Worm (Caenorhabditis elegans) whole organism, late embryonic: ENCODE measurements around the gene dsc-1.

Experiments
- C08G9.2 ChIP-seq: sonication (generic microtip); optimal IDR thresholded peaks from 2 replicates; lab custom pipeline; 2016; ENCODE audit warnings: mild to moderate bottlenecking, missing genetic modification characterization, moderate library complexity, missing compliant biosample characterization
- C38D4.7 ChIP-seq: fragments of 200-800 bp; sonication (Bioruptor generic); optimal IDR thresholded peaks from 2 replicates; lab custom pipeline; 2018; ENCODE audit warnings: mild to moderate bottlenecking, missing genetic modification characterization, moderate library complexity, missing compliant biosample characterization
- F13H6.1 ChIP-seq: sonication (generic microtip); optimal IDR thresholded peaks from 2 replicates; lab custom pipeline; 2016; ENCODE audit warnings: missing genetic modification characterization, missing compliant biosample characterization
- K09A11.1 ChIP-seq: sonication (generic microtip); optimal IDR thresholded peaks from 2 replicates; lab custom pipeline; 2017; ENCODE audit warnings: antibody characterized with exemption, mild to moderate bottlenecking, missing genetic modification characterization, missing compliant biosample characterization; ENCODE audit not compliant: insufficient read depth
- T23F11.4 ChIP-seq: fragments of 200-800 bp; sonication (Bioruptor generic); optimal IDR thresholded peaks from 2 replicates; lab custom pipeline; 2018; ENCODE audit warnings: mild to moderate bottlenecking, missing genetic modification characterization, missing compliant biosample characterization
- Y22D7AL.16 ChIP-seq: sonication (generic microtip); optimal IDR thresholded peaks from 2 replicates; lab custom pipeline; 2016; ENCODE audit warnings: missing genetic modification characterization, missing compliant biosample characterization
- ceh-14 ChIP-seq: sonication (generic microtip); optimal IDR thresholded peaks from 2 replicates; lab custom pipeline; 2016; ENCODE audit warnings: missing genotype, missing genetic modification characterization, missing compliant biosample characterization
- ceh-18 ChIP-seq: sonication (generic microtip); optimal IDR thresholded peaks from 2 replicates; lab custom pipeline; 2016; ENCODE audit warnings: missing genetic modification characterization, missing compliant biosample characterization
- ceh-19 ChIP-seq: fragments of 200-800 bp; sonication (Bioruptor generic); optimal IDR thresholded peaks from 2 replicates; lab custom pipeline; 2018; ENCODE audit warnings: mild to moderate bottlenecking, missing genetic modification characterization, missing compliant biosample characterization
- ceh-24 ChIP-seq: sonication (generic microtip); optimal IDR thresholded peaks from 2 replicates; lab custom pipeline; 2016; ENCODE audit warnings: mild to moderate bottlenecking, missing genetic modification characterization, missing compliant biosample characterization
- ceh-31 ChIP-seq: sonication (generic microtip); optimal IDR thresholded peaks from 2 replicates; lab custom pipeline; 2016; ENCODE audit warnings: missing genetic modification characterization, missing compliant biosample characterization
- ceh-34 ChIP-seq: sonication (generic microtip); optimal IDR thresholded peaks from 2 replicates; lab custom pipeline; 2016; ENCODE audit warnings: mild to moderate bottlenecking, missing genetic modification characterization, missing compliant biosample characterization
- ceh-48 ChIP-seq: sonication (generic microtip); optimal IDR thresholded peaks from 2 replicates; lab custom pipeline; 2016; ENCODE audit warnings: missing genetic modification characterization, inconsistent platforms, missing compliant biosample characterization
- ceh-6 ChIP-seq: fragments of 200-800 bp; sonication (Bioruptor generic); optimal IDR thresholded peaks from 2 replicates; lab custom pipeline; 2018; ENCODE audit warnings: mild to moderate bottlenecking, missing genetic modification characterization, missing compliant biosample characterization
- ceh-9 ChIP-seq: sonication (generic microtip); optimal IDR thresholded peaks from 2 replicates; lab custom pipeline; 2016; ENCODE audit warnings: mild to moderate bottlenecking, missing genetic modification characterization, inconsistent platforms, missing compliant biosample characterization
- dve-1 ChIP-seq: sonication (generic microtip); optimal IDR thresholded peaks from 2 replicates; lab custom pipeline; 2017; ENCODE audit warnings: antibody characterized with exemption, mild to moderate bottlenecking, missing genetic modification characterization, missing compliant biosample characterization
- elt-2 ChIP-seq: sonication (generic microtip); optimal IDR thresholded peaks from 2 replicates; lab custom pipeline; 2016; ENCODE audit warnings: missing genetic modification reagents, missing genetic modification characterization, missing compliant biosample characterization
- ets-4 ChIP-seq: sonication (generic microtip); optimal IDR thresholded peaks from 2 replicates; lab custom pipeline; 2016; ENCODE audit warnings: missing genetic modification characterization, missing compliant biosample characterization
- eyg-1 ChIP-seq: sonication (generic microtip); optimal IDR thresholded peaks from 2 replicates; lab custom pipeline; 2016; ENCODE audit warnings: missing genotype, missing genetic modification characterization, missing compliant biosample characterization
- fkh-10 ChIP-seq: fragments of 150-350 bp; optimal IDR thresholded peaks from 2 replicates; lab custom pipeline; 2014; ENCODE audit warnings: missing biosample characterization, missing genetic modification reagents, missing genetic modification characterization
- hlh-15 ChIP-seq: sonication (generic microtip); optimal IDR thresholded peaks from 2 replicates; lab custom pipeline; 2016; ENCODE audit warnings: missing genetic modification characterization, missing compliant biosample characterization
- hlh-30 ChIP-seq: sonication (generic microtip); optimal IDR thresholded peaks from 2 replicates; lab custom pipeline; 2017; ENCODE audit warnings: antibody characterized with exemption, missing genetic modification characterization, missing compliant biosample characterization; ENCODE audit not compliant: insufficient read depth
- hlh-6 ChIP-seq: sonication (generic microtip); optimal IDR thresholded peaks from 2 replicates; lab custom pipeline; 2016; ENCODE audit warnings: missing genotype, missing genetic modification characterization, missing compliant biosample characterization
- hlh-8 ChIP-seq: sonication (generic microtip); optimal IDR thresholded peaks from 2 replicates; lab custom pipeline; 2016; ENCODE audit warnings: missing genotype, missing genetic modification characterization, missing compliant biosample characterization
- lin-11 ChIP-seq: fragments of 200-800 bp; sonication (Bioruptor generic); optimal IDR thresholded peaks from 2 replicates; lab custom pipeline; 2018; ENCODE audit warnings: mild to moderate bottlenecking, missing genetic modification characterization, missing compliant biosample characterization
- madf-2 ChIP-seq: sonication (generic microtip); optimal IDR thresholded peaks from 2 replicates; lab custom pipeline; 2017; ENCODE audit warnings: missing genetic modification characterization, missing compliant biosample characterization
- mec-3 ChIP-seq: sonication (generic microtip); optimal IDR thresholded peaks from 2 replicates; lab custom pipeline; 2016; ENCODE audit warnings: borderline replicate concordance, missing genetic modification characterization, missing compliant biosample characterization
- nfya-1 ChIP-seq: sonication (generic microtip); optimal IDR thresholded peaks from 2 replicates; lab custom pipeline; 2017; ENCODE audit warnings: missing genetic modification characterization, mild to moderate bottlenecking, missing compliant biosample characterization, antibody characterized with exemption, moderate library complexity
- nhr-11 ChIP-seq: fragments of 150-350 bp; optimal IDR thresholded peaks from 2 replicates; lab custom pipeline; 2014; ENCODE audit warnings: missing biosample characterization, missing genetic modification characterization
- pha-2 ChIP-seq: sonication (generic microtip); optimal IDR thresholded peaks from 2 replicates; lab custom pipeline; 2017; ENCODE audit warnings: mild to moderate bottlenecking, missing genetic modification characterization, missing compliant biosample characterization
- pha-4 ChIP-seq: fragments of 150-350 bp; optimal IDR thresholded peaks from 2 replicates; lab custom pipeline; 2018; ENCODE audit warnings: missing biosample characterization, missing genetic modification reagents, missing genetic modification characterization
- pqm-1 ChIP-seq: sonication (generic microtip); optimal IDR thresholded peaks from 2 replicates; lab custom pipeline; 2016; ENCODE audit warnings: missing genetic modification characterization, missing compliant biosample characterization
- pros-1 ChIP-seq: fragments of 150-350 bp; optimal IDR thresholded peaks from 2 replicates; lab custom pipeline; 2014; ENCODE audit warnings: missing biosample characterization, missing genetic modification reagents, missing genetic modification characterization
- ref-2 ChIP-seq: sonication (generic microtip); optimal IDR thresholded peaks from 2 replicates; lab custom pipeline; 2016; ENCODE audit warnings: missing genetic modification characterization, missing compliant biosample characterization
- rnt-1 ChIP-seq: sonication (generic microtip); optimal IDR thresholded peaks from 2 replicates; lab custom pipeline; 2016; ENCODE audit warnings: missing genetic modification characterization, missing compliant biosample characterization
- sox-2 ChIP-seq: fragments of 200-800 bp; sonication (Bioruptor generic); IDR thresholded peaks from 2 replicates; pipeline ENCODE4 v1.3.6; 2022; ENCODE audit warnings: missing genetic modification reagents, missing genetic modification characterization, missing compliant biosample characterization
- sox-4 ChIP-seq: sonication (generic microtip); optimal IDR thresholded peaks from 2 replicates; lab custom pipeline; 2017; ENCODE audit warnings: mild to moderate bottlenecking, missing genetic modification characterization, inconsistent platforms, missing compliant biosample characterization
- tbx-2 ChIP-seq: sonication (generic microtip); optimal IDR thresholded peaks from 2 replicates; lab custom pipeline; 2016; ENCODE audit warnings: missing genetic modification characterization, missing compliant biosample characterization
- tbx-7 ChIP-seq: sonication (generic microtip); optimal IDR thresholded peaks from 2 replicates; lab custom pipeline; 2016; ENCODE audit warnings: missing genotype, missing genetic modification characterization, missing compliant biosample characterization
- unc-3 ChIP-seq, 2 experiments: fragments of 200-800 bp in 1 of 2; sonication (Bioruptor generic) in 1 of 2; sonication (generic microtip) in 1 of 2; conservative IDR thresholded peaks in 1 of 2; optimal IDR thresholded peaks in 1 of 2; 2 replicates each; pipeline versions ENCODE4 v1.3.6 to Lab custom; 2016 to 2022; ENCODE audit warnings: missing compliant biosample characterization in 2 of 2, missing genetic modification characterization in 2 of 2, missing genetic modification reagents in 1 of 2
- unc-42 ChIP-seq: sonication (generic microtip); optimal IDR thresholded peaks from 2 replicates; lab custom pipeline; 2016; ENCODE audit warnings: missing genotype, missing genetic modification characterization, missing compliant biosample characterization
- unc-55 ChIP-seq: sonication (generic microtip); optimal IDR thresholded peaks from 2 replicates; lab custom pipeline; 2017; ENCODE audit warnings: missing biosample characterization, missing genetic modification reagents, missing genetic modification characterization
- unc-86 ChIP-seq: sonication (generic microtip); optimal IDR thresholded peaks from 2 replicates; lab custom pipeline; 2016; ENCODE audit warnings: missing genetic modification characterization, missing compliant biosample characterization
- zip-5 ChIP-seq: sonication (generic microtip); optimal IDR thresholded peaks from 2 replicates; lab custom pipeline; 2016; ENCODE audit warnings: missing genetic modification characterization, missing compliant biosample characterization
- ztf-16 ChIP-seq: sonication (generic microtip); optimal IDR thresholded peaks from 2 replicates; lab custom pipeline; 2017; ENCODE audit warnings: missing genetic modification characterization, missing compliant biosample characterization

Gene dsc-1

DNA sequence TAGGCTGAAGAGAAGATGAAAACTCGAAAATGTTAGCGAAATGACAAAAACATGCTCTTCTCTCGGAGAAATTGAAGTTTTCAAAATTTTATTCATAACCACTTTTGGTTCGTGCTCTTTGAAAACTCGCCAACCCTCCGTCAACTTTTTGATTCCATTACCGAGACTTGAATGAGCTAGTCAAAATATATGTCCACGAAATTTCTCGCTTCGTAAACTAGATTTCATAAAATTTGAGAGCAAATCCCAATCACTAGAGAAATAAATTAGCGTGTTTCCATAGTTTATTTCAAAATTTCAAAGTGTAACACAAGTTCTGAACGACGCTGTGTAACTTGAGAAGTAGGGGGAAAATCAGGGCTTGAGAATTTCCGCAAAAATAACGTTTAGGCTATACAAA lies 40.9 kb downstream of the dsc-1 start:
- peak; percentile 71 for TF ChIP-seq unc-42 (tag; lab: Kevin White, UChicago)
- TF ChIP-seq hlh-15: no peak

DNA sequence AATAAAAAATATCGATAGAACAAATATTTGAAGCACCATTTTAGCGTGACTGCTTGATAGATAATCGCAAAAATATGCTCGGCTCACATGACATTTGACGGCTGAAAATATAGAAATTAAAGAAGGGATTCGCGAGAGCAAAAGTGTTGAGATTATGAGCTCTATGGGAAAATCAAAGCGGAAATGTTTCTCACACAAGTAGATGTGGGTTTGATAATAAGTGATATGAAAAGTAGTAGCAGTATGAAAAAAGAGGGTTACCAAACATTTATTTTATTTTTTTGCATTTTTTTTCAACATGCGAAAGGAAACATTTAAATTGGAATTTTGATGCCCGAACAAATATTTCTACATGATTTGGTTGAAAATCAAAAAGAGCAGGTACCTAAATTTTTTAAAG lies 43.4 kb downstream of the dsc-1 start, which contains the start of gene iglr-1:
TSS of gene iglr-1 (minus strand) at position 101 of the 400 bp plus-strand sequence.
- TF ChIP-seq tbx-7 (no peak), ztf-16 (tag; lab: Kevin White, UChicago) (no peak), F13H6.1 (tag; lab: Kevin White, UChicago) (no peak), Y22D7AL.16 (tag; lab: Kevin White, UChicago) (no peak), unc-86 (tag; lab: Kevin White, UChicago) (no peak), lin-11 (no peak), pros-1 (tag; lab: Kevin White, UChicago) (no peak), nhr-11 (tag; lab: Kevin White, UChicago) (no peak), ets-4 (tag; lab: Kevin White, UChicago) (no peak), ceh-19 (GFP tag; lab: Kevin White, UChicago) (no peak), C38D4.7 (no peak), C08G9.2 (no peak), dve-1 (no peak), mec-3 (tag; lab: Kevin White, UChicago) (no peak), ceh-6 (GFP tag; lab: Kevin White, UChicago) (no peak), ref-2 (tag; lab: Kevin White, UChicago) (no peak), ceh-14 (tag; lab: Kevin White, UChicago) (no peak), ceh-24 (tag; lab: Kevin White, UChicago) (no peak)

DNA sequence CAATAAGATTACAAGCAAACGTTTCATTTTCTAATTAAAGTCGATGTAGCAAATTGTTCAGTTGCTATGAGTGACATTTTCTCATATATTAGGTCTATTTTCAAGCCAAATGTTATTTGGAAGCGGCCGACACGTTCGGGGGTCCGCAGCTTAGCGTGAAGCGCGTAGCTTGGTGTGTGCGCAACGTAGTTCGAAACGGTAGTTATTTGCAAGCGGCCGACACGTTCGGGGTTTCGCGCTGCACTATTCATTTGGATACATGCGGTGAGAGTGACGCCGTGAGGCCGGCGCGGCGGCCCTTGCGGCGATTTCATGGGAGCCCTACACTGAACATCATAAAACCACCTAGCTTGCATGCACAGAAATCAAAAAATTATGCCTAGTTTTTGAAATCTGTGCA lies 46.5 kb downstream of the dsc-1 start:
- TF ChIP-seq ceh-14 (tag; lab: Kevin White, UChicago) (no peak), unc-3 (GFP tag; conservative IDR thresholded peaks at IDR 0.05; lab: Robert Waterston, UW) (no peak), unc-3 (tag; optimal IDR thresholded peaks at IDR 0.05; lab: Kevin White, UChicago) (no peak), pha-2 (tag; lab: Kevin White, UChicago) (no peak), sox-4 (tag; lab: Kevin White, UChicago) (no peak), K09A11.1 (tag; lab: Kevin White, UChicago) (no peak), fkh-10 (GFP tag; lab: Kevin White, UChicago) (no peak), pqm-1 (tag; lab: Kevin White, UChicago) (no peak), eyg-1 (no peak), nhr-11 (tag; lab: Kevin White, UChicago) (no peak), sox-2 (GFP tag; lab: Robert Waterston, UW) (no peak), ceh-24 (tag; lab: Kevin White, UChicago) (no peak), F13H6.1 (tag; lab: Kevin White, UChicago) (no peak), ref-2 (tag; lab: Kevin White, UChicago) (no peak), zip-5 (tag; lab: Kevin White, UChicago) (no peak), T23F11.4 (no peak), C38D4.7 (no peak), ceh-9 (tag; lab: Kevin White, UChicago) (no peak)

DNA sequence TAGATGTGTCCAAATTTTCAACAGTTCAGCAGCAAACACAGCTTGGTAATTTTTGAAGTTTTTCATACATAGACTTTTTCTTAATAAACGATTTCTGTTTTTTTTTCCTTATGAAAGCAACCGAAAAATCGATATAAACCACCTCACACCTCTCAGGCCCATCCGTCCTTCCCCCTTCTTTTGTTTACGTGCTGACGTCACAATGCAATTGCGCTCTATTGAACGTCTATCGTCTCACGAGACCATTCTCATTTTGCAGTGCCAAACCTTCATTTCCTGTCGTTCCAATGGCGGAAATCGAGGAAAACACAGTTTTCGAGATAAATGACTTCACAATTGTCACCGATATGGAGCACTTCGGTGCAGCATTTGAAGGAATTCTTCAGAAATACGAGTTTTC lies 51.4 kb downstream of the dsc-1 start, which contains the start of gene rbg-1:
TSS of gene rbg-1 (plus strand) at position 260 of the 400 bp plus-strand sequence.
- TF ChIP-seq ceh-48: peak; percentile 81
- TF ChIP-seq nfya-1 (tag; lab: Kevin White, UChicago): peak; percentile 38
- TF ChIP-seq ceh-31 (tag; lab: Kevin White, UChicago): peak; percentile 58
- TF ChIP-seq elt-2 (tag; lab: Kevin White, UChicago): no peak
- TF ChIP-seq mec-3 (tag; lab: Kevin White, UChicago): no peak
- peak; percentile 29 for TF ChIP-seq ceh-34 (tag; lab: Kevin White, UChicago)
- TF ChIP-seq hlh-6 (tag; lab: Kevin White, UChicago): no peak
- no peak for TF ChIP-seq madf-2
- peak; percentile 47 for TF ChIP-seq tbx-2
- TF ChIP-seq unc-42 (tag; lab: Kevin White, UChicago): peak; percentile 23
- peak; percentile 92 for TF ChIP-seq hlh-30 (tag; lab: Kevin White, UChicago)
- peak; percentile 63 for TF ChIP-seq unc-55 (GFP tag; lab: Kevin White, UChicago)
- peak; percentile 12 for TF ChIP-seq rnt-1 (tag; lab: Kevin White, UChicago)
- no peak for TF ChIP-seq pha-4 (tag; lab: Kevin White, UChicago)
- no peak for TF ChIP-seq ceh-24 (tag; lab: Kevin White, UChicago)
- no peak for TF ChIP-seq zip-5 (tag; lab: Kevin White, UChicago)
- TF ChIP-seq C08G9.2: no peak
- peak; percentile 42 for TF ChIP-seq ceh-18 (tag; lab: Kevin White, UChicago)
- no peak for TF ChIP-seq hlh-8 (tag; lab: Kevin White, UChicago)
